Fruit fly (Drosophila melanogaster) whole organism: ENCODE measurements around the gene CG6791.

Source experiments
- CG8478 ChIP-seq: fragments of >200 bp; optimal IDR thresholded peaks from 2 replicates; lab custom pipeline; 2018; ENCODE audit warnings: inconsistent platforms
- Dll ChIP-seq: fragments of >200 bp; optimal IDR thresholded peaks from 2 replicates; lab custom pipeline; 2017
- EcR ChIP-seq, 2 experiments: fragments of >200 bp; optimal IDR thresholded peaks; 2 replicates each; lab custom pipeline; 2017; ENCODE audit warnings: missing biosample characterization in 2 of 2, missing genetic modification characterization in 2 of 2, missing genetic modification reagents in 2 of 2
- pan ChIP-seq: fragments of >200 bp; optimal IDR thresholded peaks from 2 replicates; lab custom pipeline; 2017
- psq ChIP-seq: fragments of >200 bp; optimal IDR thresholded peaks from 2 replicates; lab custom pipeline; 2017
- usp ChIP-seq: fragments of >200 bp; optimal IDR thresholded peaks from 2 replicates; lab custom pipeline; 2017; ENCODE audit warnings: missing biosample characterization, missing genetic modification characterization, mixed read lengths

DNA sequence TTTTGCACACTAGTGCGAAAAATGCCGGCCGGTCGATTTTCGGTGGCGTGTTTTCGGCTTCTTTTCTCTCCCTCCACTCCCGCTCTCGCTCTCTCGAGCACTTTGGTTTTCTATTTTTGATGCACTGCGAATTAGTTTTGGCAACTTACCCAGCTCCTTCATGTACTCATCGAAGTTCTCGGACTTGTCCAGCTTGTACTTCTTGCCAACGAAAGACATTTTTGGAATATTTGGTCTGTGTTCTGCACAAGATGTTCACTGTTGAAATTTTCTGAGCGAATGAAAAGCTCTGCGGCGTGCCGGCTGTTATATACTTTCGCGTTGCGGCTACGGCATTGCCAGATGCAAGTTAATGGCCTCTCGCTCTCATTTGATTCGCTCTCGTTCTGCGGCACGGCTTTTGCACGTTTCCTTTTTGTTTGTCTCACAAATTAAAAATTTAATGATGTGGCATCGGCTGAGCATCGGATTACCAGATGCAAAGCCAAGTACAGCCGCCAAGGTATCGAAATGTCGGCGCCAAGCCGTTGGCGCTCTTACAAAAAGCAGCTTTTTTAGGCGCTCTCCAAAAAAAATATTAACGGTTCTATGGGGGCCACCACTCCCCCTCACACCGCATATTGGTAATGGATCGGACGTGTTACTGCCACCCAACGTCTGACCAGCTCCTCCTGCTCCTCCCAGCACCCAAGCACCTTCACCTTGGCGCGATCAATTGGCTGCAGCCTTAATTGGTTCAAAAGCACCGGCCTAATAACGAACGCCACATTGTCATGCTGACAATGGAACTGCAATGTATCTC, 23.0 kb downstream of the CG6791 start, which contains the start of the genes fabp and sea:
- no peak for TF ChIP-seq pan (lab: Kevin White, UChicago)
- no peak for TF ChIP-seq usp
- TF ChIP-seq CG8478 (lab: Kevin White, UChicago) = no peak
- peak; percentile 68 for TF ChIP-seq Dll (lab: Kevin White, UChicago)
- TF ChIP-seq psq (lab: Kevin White, UChicago) = no peak
- no peak for TF ChIP-seq EcR (GFP tag; optimal IDR thresholded peaks at IDR 0.05; lab: Kevin White, UChicago)
